Worm (Caenorhabditis elegans) whole organism, L4 larva: ENCODE results near the gene rga-9.

ENCODE experiments used
- D1046.2 ChIP-seq: fragments of 200-800 bp; sonication (Bioruptor generic); IDR thresholded peaks from 2 replicates; pipeline ENCODE4 v1.3.6; 2022; ENCODE audit warnings: missing genetic modification characterization, missing compliant biosample characterization
- F10B5.3 ChIP-seq: sonication (generic microtip); optimal IDR thresholded peaks from 2 replicates; lab custom pipeline; 2016; ENCODE audit warnings: mild to moderate bottlenecking, missing genetic modification characterization, missing compliant biosample characterization
- F26F4.8 ChIP-seq: fragments of 200-800 bp; sonication (Bioruptor generic); conservative IDR thresholded peaks from 2 replicates; pipeline ENCODE4 v1.3.6; 2022; ENCODE audit warnings: missing genetic modification characterization, missing compliant biosample characterization
- F49E8.2 ChIP-seq: sonication (generic microtip); optimal IDR thresholded peaks from 2 replicates; lab custom pipeline; 2016; ENCODE audit warnings: missing compliant biosample characterization, mild to moderate bottlenecking, missing genetic modification characterization, borderline replicate concordance
- Y75B8A.6 ChIP-seq: fragments of 200-800 bp; sonication (Bioruptor generic); IDR thresholded peaks from 2 replicates; pipeline ENCODE4 v1.3.6; 2022; ENCODE audit warnings: missing genetic modification reagents, missing genetic modification characterization, missing compliant biosample characterization
- ZK546.5 ChIP-seq, 2 experiments: sonication (generic microtip); optimal IDR thresholded peaks; 2 replicates each; lab custom pipeline; 2017; ENCODE audit warnings: missing biosample characterization in 2 of 2, missing genetic modification characterization in 2 of 2
- aha-1 ChIP-seq: fragments of 150-350 bp; peaks from one replicate; lab custom pipeline; 2014; ENCODE audit warnings: missing biosample characterization, missing genetic modification characterization
- ceh-44 ChIP-seq: fragments of 200-800 bp; sonication (Bioruptor generic); IDR thresholded peaks from 2 replicates; pipeline ENCODE4 v1.3.6; 2022; ENCODE audit warnings: missing genetic modification reagents, missing genetic modification characterization, missing compliant biosample characterization
- ceh-62 ChIP-seq: sonication (generic microtip); optimal IDR thresholded peaks from 2 replicates; lab custom pipeline; 2017; ENCODE audit warnings: missing biosample characterization, missing genetic modification characterization
- daf-8 ChIP-seq: fragments of 200-800 bp; sonication (Bioruptor generic); IDR thresholded peaks from 2 replicates; pipeline ENCODE4 v1.3.6; 2022; ENCODE audit warnings: missing genetic modification characterization, missing compliant biosample characterization
- dmd-6 ChIP-seq: fragments of 200-800 bp; sonication (Bioruptor generic); IDR thresholded peaks from 2 replicates; pipeline ENCODE4 v1.3.6; 2022; ENCODE audit warnings: missing genetic modification reagents, missing genetic modification characterization, missing compliant biosample characterization
- dmd-8 ChIP-seq: fragments of 200-800 bp; sonication (Bioruptor generic); IDR thresholded peaks from 2 replicates; pipeline ENCODE4 v1.3.6; 2022; ENCODE audit warnings: missing genetic modification characterization, missing compliant biosample characterization
- dmd-9 ChIP-seq: fragments of 200-800 bp; sonication (Bioruptor generic); IDR thresholded peaks from 2 replicates; pipeline ENCODE4 v1.3.6; 2022; ENCODE audit warnings: missing genetic modification reagents, missing genetic modification characterization, missing compliant biosample characterization
- duxl-1 ChIP-seq: sonication (generic microtip); optimal IDR thresholded peaks from 2 replicates; lab custom pipeline; 2016; ENCODE audit warnings: mild to moderate bottlenecking, missing genetic modification characterization, moderate library complexity, missing compliant biosample characterization; ENCODE audit not compliant: poor library complexity
- gei-8 ChIP-seq: fragments of 200-800 bp; sonication (Bioruptor generic); optimal IDR thresholded peaks from 2 replicates; lab custom pipeline; 2018; ENCODE audit warnings: mild to moderate bottlenecking, missing genetic modification characterization, missing compliant biosample characterization
- hif-1 ChIP-seq, 2 experiments: sonication (generic microtip); optimal IDR thresholded peaks; 2 replicates each; lab custom pipeline; 2016 to 2017; ENCODE audit warnings: missing compliant biosample characterization in 2 of 2, missing genetic modification characterization in 2 of 2, missing genetic modification reagents in 2 of 2, missing genotype in 2 of 2, mild to moderate bottlenecking in 1 of 2
- hlh-30 ChIP-seq: sonication (generic microtip); optimal IDR thresholded peaks from 2 replicates; lab custom pipeline; 2017; ENCODE audit warnings: antibody characterized with exemption, mild to moderate bottlenecking, missing genetic modification characterization, missing compliant biosample characterization; ENCODE audit not compliant: insufficient read depth
- hmg-1.1 ChIP-seq: fragments of 200-800 bp; sonication (Bioruptor generic); IDR thresholded peaks from 2 replicates; pipeline ENCODE4 v1.3.6; 2022; ENCODE audit warnings: missing genetic modification reagents, missing genetic modification characterization, missing compliant biosample characterization
- jun-1 ChIP-seq: fragments of 150-350 bp; optimal IDR thresholded peaks from 2 replicates; lab custom pipeline; 2014; ENCODE audit warnings: missing biosample characterization, missing genetic modification reagents, missing genetic modification characterization
- lin-13 ChIP-seq: fragments of 150-350 bp; optimal IDR thresholded peaks from 2 replicates; lab custom pipeline; 2014; ENCODE audit warnings: missing biosample characterization, missing genetic modification reagents, missing genetic modification characterization
- lin-15B ChIP-seq: fragments of 150-350 bp; sonication (generic microtip); optimal IDR thresholded peaks from 3 replicates; lab custom pipeline; 2014; ENCODE audit warnings: missing biosample characterization, missing genetic modification characterization
- lin-29 ChIP-seq: fragments of 200-800 bp; sonication (Bioruptor generic); IDR thresholded peaks from 2 replicates; pipeline ENCODE4 v1.3.6; 2022; ENCODE audit warnings: missing genetic modification reagents, missing genetic modification characterization, missing compliant biosample characterization
- lin-38 ChIP-seq: fragments of 200-800 bp; sonication (Bioruptor generic); IDR thresholded peaks from 2 replicates; pipeline ENCODE4 v1.3.6; 2022; ENCODE audit warnings: missing genetic modification reagents, missing genetic modification characterization, missing compliant biosample characterization
- lir-3 ChIP-seq: sonication (generic microtip); optimal IDR thresholded peaks from 2 replicates; lab custom pipeline; 2016; ENCODE audit warnings: mild to moderate bottlenecking, missing genetic modification characterization, missing compliant biosample characterization
- madf-5 ChIP-seq, 2 experiments: fragments of 200-800 bp; sonication (Bioruptor generic); IDR thresholded peaks; 2 replicates each; pipeline ENCODE4 v1.3.6; 2022; ENCODE audit warnings: missing compliant biosample characterization in 2 of 2, missing genetic modification characterization in 2 of 2
- madf-9 ChIP-seq: fragments of 200-800 bp; sonication (Bioruptor generic); conservative IDR thresholded peaks from 2 replicates; pipeline ENCODE4 v1.3.6; 2022; ENCODE audit warnings: missing genetic modification reagents, missing genetic modification characterization, missing compliant biosample characterization
- mdl-1 ChIP-seq, 2 experiments: fragments of 150-350 bp in 1 of 2; sonication (generic microtip) in 1 of 2; optimal IDR thresholded peaks; 2 replicates each; lab custom pipeline; 2014 to 2017; ENCODE audit warnings: missing biosample characterization in 2 of 2, missing genetic modification characterization in 2 of 2
- mep-1 ChIP-seq: fragments of 150-350 bp; sonication (generic microtip); optimal IDR thresholded peaks from 3 replicates; lab custom pipeline; 2014; ENCODE audit warnings: missing biosample characterization, missing genetic modification characterization
- mxl-2 ChIP-seq: fragments of 200-800 bp; sonication (Bioruptor generic); conservative IDR thresholded peaks from 2 replicates; pipeline ENCODE4 v1.3.6; 2022; ENCODE audit warnings: missing genetic modification reagents, missing genetic modification characterization, missing compliant biosample characterization
- nhr-11 ChIP-seq: fragments of 150-350 bp; optimal IDR thresholded peaks from 2 replicates; lab custom pipeline; 2014; ENCODE audit warnings: missing biosample characterization, missing genetic modification characterization
- nhr-111 ChIP-seq: fragments of 200-800 bp; sonication (Bioruptor generic); optimal IDR thresholded peaks from 2 replicates; lab custom pipeline; 2018; ENCODE audit warnings: mild to moderate bottlenecking, missing genetic modification characterization, missing compliant biosample characterization
- nhr-41 ChIP-seq: fragments of 200-800 bp; sonication (Bioruptor generic); IDR thresholded peaks from 2 replicates; pipeline ENCODE4 v1.3.6; 2022; ENCODE audit warnings: missing genetic modification reagents, missing genetic modification characterization, missing compliant biosample characterization
- nhr-42 ChIP-seq: fragments of 200-800 bp; sonication (Bioruptor generic); IDR thresholded peaks from 2 replicates; pipeline ENCODE4 v1.3.6; 2022; ENCODE audit warnings: missing genetic modification characterization, missing compliant biosample characterization
- nhr-48 ChIP-seq: sonication (generic microtip); optimal IDR thresholded peaks from 2 replicates; lab custom pipeline; 2016; ENCODE audit warnings: mild to moderate bottlenecking, missing genetic modification characterization, missing compliant biosample characterization
- nhr-76 ChIP-seq: fragments of 150-350 bp; optimal IDR thresholded peaks from 2 replicates; lab custom pipeline; 2014; ENCODE audit warnings: missing biosample characterization, missing genetic modification characterization
- saeg-2 ChIP-seq: fragments of 200-800 bp; sonication (Bioruptor generic); IDR thresholded peaks from 2 replicates; pipeline ENCODE4 v1.3.6; 2022; ENCODE audit warnings: missing genetic modification reagents, missing genetic modification characterization, missing compliant biosample characterization
- set-16 ChIP-seq: fragments of 200-800 bp; sonication (Bioruptor generic); IDR thresholded peaks from 2 replicates; pipeline ENCODE4 v1.3.6; 2022; ENCODE audit warnings: missing genetic modification reagents, missing genetic modification characterization, missing compliant biosample characterization
- skn-1 ChIP-seq: fragments of 150-350 bp; optimal IDR thresholded peaks from 2 replicates; lab custom pipeline; 2014; ENCODE audit warnings: missing biosample characterization, missing genetic modification characterization
- spr-1 ChIP-seq: sonication (generic microtip); optimal IDR thresholded peaks from 2 replicates; lab custom pipeline; 2016; ENCODE audit warnings: mild to moderate bottlenecking, missing genetic modification characterization, missing compliant biosample characterization
- tag-97 ChIP-seq: fragments of 200-800 bp; sonication (Bioruptor generic); IDR thresholded peaks from 2 replicates; pipeline ENCODE4 v1.3.6; 2022; ENCODE audit warnings: missing genetic modification characterization, missing compliant biosample characterization
- tra-1 ChIP-seq: fragments of 200-800 bp; sonication (Bioruptor generic); IDR thresholded peaks from 2 replicates; pipeline ENCODE4 v1.3.6; 2022; ENCODE audit warnings: missing genetic modification reagents, missing genetic modification characterization, missing compliant biosample characterization
- unc-39 ChIP-seq: sonication (generic microtip); optimal IDR thresholded peaks from 2 replicates; lab custom pipeline; 2017; ENCODE audit warnings: missing biosample characterization, missing genetic modification characterization
- vab-7 ChIP-seq: fragments of 200-800 bp; sonication (Bioruptor generic); IDR thresholded peaks from 2 replicates; pipeline ENCODE4 v1.3.6; 2022; ENCODE audit warnings: missing genetic modification reagents, missing genetic modification characterization, missing compliant biosample characterization
- zfp-2 ChIP-seq: sonication (generic microtip); optimal IDR thresholded peaks from 2 replicates; lab custom pipeline; 2016; ENCODE audit warnings: mild to moderate bottlenecking, missing genetic modification characterization, missing compliant biosample characterization

The rga-9 gene

DNA sequence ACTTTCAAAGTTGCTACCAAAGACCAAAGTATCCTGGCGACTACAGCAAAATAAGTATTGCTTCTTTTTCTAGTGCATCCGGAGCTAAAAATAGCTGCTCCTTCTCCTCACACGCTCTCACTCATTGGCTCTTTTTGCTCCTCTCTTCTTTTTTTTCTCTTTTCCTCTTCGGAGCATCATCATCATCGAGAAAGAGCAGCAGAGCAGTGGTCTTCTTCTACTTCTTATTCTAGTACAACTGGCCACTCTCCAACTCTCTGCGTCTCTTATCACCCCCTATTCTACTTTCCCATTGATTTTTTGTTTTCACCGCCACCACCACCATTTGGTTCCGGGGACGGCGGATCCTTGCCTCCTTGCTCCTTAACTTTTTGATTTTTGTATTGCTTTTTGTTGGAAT lies 9.3 kb upstream of the rga-9 start (continued):
- no peak for TF ChIP-seq F49E8.2
- TF ChIP-seq lin-15B (tag; lab: Kevin White, UChicago) = no peak
- TF ChIP-seq madf-9 (GFP tag; lab: Robert Waterston, UW) = no peak
- peak; percentile 22 for TF ChIP-seq mep-1 (tag; lab: Kevin White, UChicago)

ce11 chrII:15260551-15260950 lies 7.5 kb upstream of the rga-9 start:
- TF ChIP-seq aha-1 (tag; lab: Kevin White, UChicago) = peak; percentile 7
- TF ChIP-seq mep-1 (tag; lab: Kevin White, UChicago) = no peak
- no peak for TF ChIP-seq nhr-41 (GFP tag; lab: Robert Waterston, UW)
- no peak for TF ChIP-seq zfp-2
- TF ChIP-seq ceh-62 (tag; lab: Kevin White, UChicago) = no peak

DNA sequence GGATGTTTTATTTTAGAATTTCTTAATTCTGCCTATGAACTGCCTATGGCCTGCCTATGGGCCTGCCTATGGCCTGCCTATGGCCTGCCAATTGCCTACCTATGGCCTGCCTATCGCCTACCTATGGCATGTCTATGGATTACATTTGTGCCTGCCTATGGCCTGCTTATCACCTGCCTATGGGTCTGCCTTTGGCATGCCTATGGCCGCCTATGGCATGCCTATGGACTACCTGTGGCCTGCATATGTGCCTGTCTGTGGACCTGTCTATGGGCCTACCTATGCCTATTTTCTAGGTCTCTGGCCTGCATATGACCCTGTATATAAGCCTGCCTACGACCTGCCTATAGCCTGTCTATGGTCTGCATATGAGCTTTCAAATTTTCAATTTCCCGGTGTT lies 6.9 kb upstream of the rga-9 start:
- TF ChIP-seq D1046.2 (GFP tag; lab: Robert Waterston, UW) (peak; percentile 54; the same call in 1 of the 2 replicates), nhr-11 (no peak), gei-8 (peak; percentile 1), ZK546.5 (tag; optimal IDR thresholded peaks at IDR 0.05; lab: Kevin White, UChicago) (no peak)

- no peak for TF ChIP-seq lir-3 (tag; lab: Kevin White, UChicago)
- TF ChIP-seq nhr-48 (tag; lab: Kevin White, UChicago) = peak; percentile 69
- TF ChIP-seq mdl-1 (tag; optimal IDR thresholded peaks at IDR 0.05; lab: Kevin White, UChicago) = peak; percentile 65 to 86
- TF ChIP-seq mxl-2 (GFP tag; lab: Robert Waterston, UW) = no peak
- peak; percentile 64 for TF ChIP-seq set-16 (GFP tag; lab: Robert Waterston, UW)
- TF ChIP-seq lin-29 (GFP tag; lab: Robert Waterston, UW) = no peak
- TF ChIP-seq tag-97 (GFP tag; lab: Robert Waterston, UW) = no peak
- TF ChIP-seq gei-8 = no peak
- TF ChIP-seq skn-1 = no peak
- peak; percentile 98 for TF ChIP-seq aha-1 (tag; lab: Kevin White, UChicago)
- TF ChIP-seq ceh-44 (GFP tag; lab: Robert Waterston, UW) = no peak
- TF ChIP-seq lin-13 (GFP tag; lab: Kevin White, UChicago) = peak; percentile 57
- TF ChIP-seq duxl-1 (tag; lab: Kevin White, UChicago) = peak; percentile 53
- peak in 1 of 2 experiments; percentile 51 for TF ChIP-seq hif-1 (tag; optimal IDR thresholded peaks at IDR 0.05; lab: Kevin White, UChicago)
- peak; percentile 63 for TF ChIP-seq spr-1
- TF ChIP-seq jun-1 (tag; lab: Kevin White, UChicago) = no peak
- TF ChIP-seq mep-1 (tag; lab: Kevin White, UChicago) = peak; percentile 82
- TF ChIP-seq nhr-42 (GFP tag; lab: Robert Waterston, UW) = peak; percentile 84
- TF ChIP-seq hlh-30 = peak; percentile 86
- TF ChIP-seq F49E8.2 = no peak
- peak; percentile 68 for TF ChIP-seq hmg-1.1 (GFP tag; lab: Robert Waterston, UW)
- no peak for TF ChIP-seq daf-8 (GFP tag; lab: Robert Waterston, UW)
- no peak for TF ChIP-seq dmd-9 (GFP tag; lab: Robert Waterston, UW)
- TF ChIP-seq vab-7 (GFP tag; lab: Robert Waterston, UW) = no peak
- no peak for TF ChIP-seq saeg-2 (GFP tag; lab: Robert Waterston, UW)
- TF ChIP-seq dmd-8 (GFP tag; lab: Robert Waterston, UW) = no peak
- no peak for TF ChIP-seq unc-39 (tag; lab: Kevin White, UChicago)
- no peak for TF ChIP-seq Y75B8A.6 (GFP tag; lab: Robert Waterston, UW)
- no peak for TF ChIP-seq nhr-76
- no peak for TF ChIP-seq F26F4.8 (GFP tag; lab: Robert Waterston, UW)
- no peak for TF ChIP-seq madf-5 (GFP tag; IDR thresholded peaks at IDR 0.05; lab: Robert Waterston, UW)
- TF ChIP-seq dmd-6 (GFP tag; lab: Robert Waterston, UW) = peak; percentile 76
- no peak for TF ChIP-seq D1046.2 (GFP tag; lab: Robert Waterston, UW)
- no peak for TF ChIP-seq F10B5.3
- peak; percentile 54; the same call in 1 of the 2 replicates for TF ChIP-seq lin-38 (GFP tag; lab: Robert Waterston, UW)
- TF ChIP-seq nhr-111 = no peak
- TF ChIP-seq tra-1 (GFP tag; lab: Robert Waterston, UW) = no peak
Observed at ce11 chrII:15263054-15263755, 4.8 kb upstream of the rga-9 start.
